Worm (Caenorhabditis elegans) whole organism, L4 larva: ENCODE data around the gene srn-1.

ENCODE experiments used
- F49E8.2 ChIP-seq: sonication (generic microtip); optimal IDR thresholded peaks from 2 replicates; lab custom pipeline; 2016; ENCODE audit warnings: missing compliant biosample characterization, mild to moderate bottlenecking, missing genetic modification characterization, borderline replicate concordance
- R02D3.7 ChIP-seq: fragments of 150-350 bp; sonication (generic microtip); optimal IDR thresholded peaks from 3 replicates; lab custom pipeline; 2014; ENCODE audit warnings: missing biosample characterization, missing genetic modification characterization
- T26A8.4 ChIP-seq: fragments of 200-800 bp; sonication (Bioruptor generic); IDR thresholded peaks from 2 replicates; pipeline ENCODE4 v1.3.6; 2022; ENCODE audit warnings: missing genetic modification characterization, missing compliant biosample characterization
- Y48G9A.11 ChIP-seq: fragments of 200-800 bp; sonication (Bioruptor generic); IDR thresholded peaks from 2 replicates; pipeline ENCODE4 v1.3.6; 2022; ENCODE audit warnings: missing genetic modification reagents, missing genetic modification characterization, missing compliant biosample characterization
- aha-1 ChIP-seq: fragments of 150-350 bp; peaks from one replicate; lab custom pipeline; 2014; ENCODE audit warnings: missing biosample characterization, missing genetic modification characterization
- ama-1 ChIP-seq: fragments of 150-350 bp; optimal IDR thresholded peaks from 2 replicates; lab custom pipeline; 2014; ENCODE audit warnings: inconsistent platforms, mixed read lengths
- attf-4 ChIP-seq: sonication (generic microtip); optimal IDR thresholded peaks from 3 replicates; lab custom pipeline; 2017; ENCODE audit warnings: missing biosample characterization, missing genetic modification characterization
- ceh-20 ChIP-seq: fragments of 200-800 bp; sonication (Bioruptor generic); IDR thresholded peaks from 2 replicates; pipeline ENCODE4 v1.3.6; 2022; ENCODE audit warnings: missing genetic modification reagents, missing genetic modification characterization, missing compliant biosample characterization
- ceh-28 ChIP-seq: fragments of 150-350 bp; optimal IDR thresholded peaks from 2 replicates; lab custom pipeline; 2014; ENCODE audit warnings: missing biosample characterization, missing genetic modification reagents, missing genetic modification characterization
- ceh-32 ChIP-seq: sonication (generic microtip); optimal IDR thresholded peaks from 2 replicates; lab custom pipeline; 2016; ENCODE audit warnings: mild to moderate bottlenecking, missing genetic modification characterization, missing compliant biosample characterization; ENCODE audit not compliant: poor library complexity
- ceh-62 ChIP-seq: sonication (generic microtip); optimal IDR thresholded peaks from 2 replicates; lab custom pipeline; 2017; ENCODE audit warnings: missing biosample characterization, missing genetic modification characterization
- ces-1 ChIP-seq: fragments of 150-350 bp; sonication (generic microtip); optimal IDR thresholded peaks from 4 replicates; lab custom pipeline; 2014; ENCODE audit warnings: missing biosample characterization, missing genetic modification reagents, missing genetic modification characterization
- cey-2 ChIP-seq: sonication (generic microtip); optimal IDR thresholded peaks from 3 replicates; lab custom pipeline; 2017; ENCODE audit warnings: missing genetic modification characterization, mild to moderate bottlenecking, missing compliant biosample characterization, antibody characterized with exemption, borderline replicate concordance; ENCODE audit not compliant: insufficient read depth
- daf-19 ChIP-seq: fragments of 200-800 bp; sonication (Bioruptor generic); conservative IDR thresholded peaks from 2 replicates; pipeline ENCODE4 v1.3.6; 2022; ENCODE audit warnings: missing genetic modification characterization, missing compliant biosample characterization
- dmd-6 ChIP-seq: fragments of 200-800 bp; sonication (Bioruptor generic); IDR thresholded peaks from 2 replicates; pipeline ENCODE4 v1.3.6; 2022; ENCODE audit warnings: missing genetic modification reagents, missing genetic modification characterization, missing compliant biosample characterization
- dmd-8 ChIP-seq: fragments of 200-800 bp; sonication (Bioruptor generic); IDR thresholded peaks from 2 replicates; pipeline ENCODE4 v1.3.6; 2022; ENCODE audit warnings: missing genetic modification characterization, missing compliant biosample characterization
- dpl-1 ChIP-seq: fragments of 150-350 bp; optimal IDR thresholded peaks from 2 replicates; lab custom pipeline; 2014; ENCODE audit warnings: missing biosample characterization, missing genetic modification reagents, missing genetic modification characterization
- dve-1 ChIP-seq: sonication (generic microtip); optimal IDR thresholded peaks from 2 replicates; lab custom pipeline; 2017; ENCODE audit warnings: antibody characterized with exemption, mild to moderate bottlenecking, missing genetic modification characterization, missing compliant biosample characterization; ENCODE audit not compliant: insufficient read depth
- egl-43 ChIP-seq: fragments of 200-800 bp; sonication (Bioruptor generic); IDR thresholded peaks from 2 replicates; pipeline ENCODE4 v1.3.6; 2022; ENCODE audit warnings: missing genetic modification reagents, missing genetic modification characterization, missing compliant biosample characterization
- fkh-10 ChIP-seq: fragments of 150-350 bp; optimal IDR thresholded peaks from 2 replicates; lab custom pipeline; 2014; ENCODE audit warnings: missing biosample characterization, missing genetic modification reagents, missing genetic modification characterization
- gei-8 ChIP-seq: fragments of 200-800 bp; sonication (Bioruptor generic); optimal IDR thresholded peaks from 2 replicates; lab custom pipeline; 2018; ENCODE audit warnings: mild to moderate bottlenecking, missing genetic modification characterization, missing compliant biosample characterization
- hif-1 ChIP-seq, 2 experiments: sonication (generic microtip); optimal IDR thresholded peaks; 2 replicates each; lab custom pipeline; 2016 to 2017; ENCODE audit warnings: missing compliant biosample characterization in 2 of 2, missing genetic modification characterization in 2 of 2, missing genetic modification reagents in 2 of 2, missing genotype in 2 of 2, mild to moderate bottlenecking in 1 of 2
- hlh-30 ChIP-seq: sonication (generic microtip); optimal IDR thresholded peaks from 2 replicates; lab custom pipeline; 2017; ENCODE audit warnings: antibody characterized with exemption, mild to moderate bottlenecking, missing genetic modification characterization, missing compliant biosample characterization; ENCODE audit not compliant: insufficient read depth
- lin-1 ChIP-seq: fragments of 200-800 bp; sonication (Bioruptor generic); IDR thresholded peaks from 2 replicates; pipeline ENCODE4 v1.3.6; 2022; ENCODE audit warnings: missing genetic modification reagents, missing genetic modification characterization, missing compliant biosample characterization
- lin-38 ChIP-seq: fragments of 200-800 bp; sonication (Bioruptor generic); IDR thresholded peaks from 2 replicates; pipeline ENCODE4 v1.3.6; 2022; ENCODE audit warnings: missing genetic modification reagents, missing genetic modification characterization, missing compliant biosample characterization
- lir-3 ChIP-seq: sonication (generic microtip); optimal IDR thresholded peaks from 2 replicates; lab custom pipeline; 2016; ENCODE audit warnings: mild to moderate bottlenecking, missing genetic modification characterization, missing compliant biosample characterization
- lsy-2 ChIP-seq, 2 experiments: fragments of 150-350 bp in 1 of 2; sonication (generic microtip) in 1 of 2; optimal IDR thresholded peaks; 2 replicates each; lab custom pipeline; 2014 to 2017; ENCODE audit warnings: missing biosample characterization in 2 of 2, missing genetic modification characterization in 2 of 2
- madf-9 ChIP-seq: fragments of 200-800 bp; sonication (Bioruptor generic); conservative IDR thresholded peaks from 2 replicates; pipeline ENCODE4 v1.3.6; 2022; ENCODE audit warnings: missing genetic modification reagents, missing genetic modification characterization, missing compliant biosample characterization
- mdt-29 ChIP-seq: fragments of 200-800 bp; sonication (Bioruptor generic); IDR thresholded peaks from 2 replicates; pipeline ENCODE4 v1.3.6; 2022; ENCODE audit warnings: missing genetic modification reagents, missing genetic modification characterization, missing compliant biosample characterization
- mep-1 ChIP-seq: fragments of 150-350 bp; sonication (generic microtip); optimal IDR thresholded peaks from 3 replicates; lab custom pipeline; 2014; ENCODE audit warnings: missing biosample characterization, missing genetic modification characterization
- nhr-10 ChIP-seq: fragments of 150-350 bp; optimal IDR thresholded peaks from 2 replicates; lab custom pipeline; 2014; ENCODE audit warnings: missing biosample characterization, missing genetic modification characterization
- nhr-11 ChIP-seq: fragments of 150-350 bp; optimal IDR thresholded peaks from 2 replicates; lab custom pipeline; 2014; ENCODE audit warnings: missing biosample characterization, missing genetic modification characterization
- nhr-28 ChIP-seq: fragments of 150-350 bp; optimal IDR thresholded peaks from 2 replicates; lab custom pipeline; 2014; ENCODE audit warnings: missing biosample characterization, missing genetic modification characterization
- nhr-41 ChIP-seq: fragments of 200-800 bp; sonication (Bioruptor generic); IDR thresholded peaks from 2 replicates; pipeline ENCODE4 v1.3.6; 2022; ENCODE audit warnings: missing genetic modification reagents, missing genetic modification characterization, missing compliant biosample characterization
- nhr-48 ChIP-seq: sonication (generic microtip); optimal IDR thresholded peaks from 2 replicates; lab custom pipeline; 2016; ENCODE audit warnings: mild to moderate bottlenecking, missing genetic modification characterization, missing compliant biosample characterization
- nhr-77 ChIP-seq: fragments of 150-350 bp; optimal IDR thresholded peaks from 2 replicates; lab custom pipeline; 2014; ENCODE audit warnings: missing biosample characterization, missing genetic modification characterization
- pha-4 ChIP-seq, 2 experiments: fragments of 150-350 bp in 1 of 2; fragments of 200-800 bp in 1 of 2; sonication (Bioruptor generic) in 1 of 2; IDR thresholded peaks in 1 of 2; optimal IDR thresholded peaks in 1 of 2; 2 replicates each; pipeline versions ENCODE4 v1.3.6 to Lab custom; 2014 to 2022; ENCODE audit warnings: missing genetic modification characterization in 2 of 2, missing genetic modification reagents in 2 of 2, missing biosample characterization in 1 of 2, missing compliant biosample characterization in 1 of 2
- saeg-2 ChIP-seq: fragments of 200-800 bp; sonication (Bioruptor generic); IDR thresholded peaks from 2 replicates; pipeline ENCODE4 v1.3.6; 2022; ENCODE audit warnings: missing genetic modification reagents, missing genetic modification characterization, missing compliant biosample characterization
- sdz-12 ChIP-seq: fragments of 200-800 bp; sonication (Bioruptor generic); optimal IDR thresholded peaks from 2 replicates; lab custom pipeline; 2018; ENCODE audit warnings: mild to moderate bottlenecking, missing genetic modification characterization, missing compliant biosample characterization
- spr-1 ChIP-seq: sonication (generic microtip); optimal IDR thresholded peaks from 2 replicates; lab custom pipeline; 2016; ENCODE audit warnings: mild to moderate bottlenecking, missing genetic modification characterization, missing compliant biosample characterization
- spr-3 ChIP-seq: fragments of 200-800 bp; sonication (Bioruptor generic); optimal IDR thresholded peaks from 2 replicates; lab custom pipeline; 2018; ENCODE audit warnings: mild to moderate bottlenecking, missing genetic modification characterization, missing compliant biosample characterization
- tra-1 ChIP-seq: fragments of 200-800 bp; sonication (Bioruptor generic); IDR thresholded peaks from 2 replicates; pipeline ENCODE4 v1.3.6; 2022; ENCODE audit warnings: missing genetic modification reagents, missing genetic modification characterization, missing compliant biosample characterization
- unc-130 ChIP-seq: sonication (generic microtip); optimal IDR thresholded peaks from 2 replicates; lab custom pipeline; 2016; ENCODE audit warnings: missing genetic modification reagents, missing genetic modification characterization, missing compliant biosample characterization
- unc-39 ChIP-seq: sonication (generic microtip); optimal IDR thresholded peaks from 2 replicates; lab custom pipeline; 2017; ENCODE audit warnings: missing biosample characterization, missing genetic modification characterization
- unc-62 ChIP-seq, 3 experiments: fragments of 150-350 bp in 1 of 3; sonication (generic microtip); optimal IDR thresholded peaks in 2 of 3; peaks in 1 of 3; 1 replicate in 1 of 3; 2 replicates in 2 of 3; lab custom pipeline; 2014 to 2017; ENCODE audit warnings: missing biosample characterization in 3 of 3, missing genetic modification characterization in 3 of 3, missing genetic modification reagents in 3 of 3, missing genotype in 1 of 3
- vab-7 ChIP-seq: fragments of 200-800 bp; sonication (Bioruptor generic); IDR thresholded peaks from 2 replicates; pipeline ENCODE4 v1.3.6; 2022; ENCODE audit warnings: missing genetic modification reagents, missing genetic modification characterization, missing compliant biosample characterization
- zfp-2 ChIP-seq: sonication (generic microtip); optimal IDR thresholded peaks from 2 replicates; lab custom pipeline; 2016; ENCODE audit warnings: mild to moderate bottlenecking, missing genetic modification characterization, missing compliant biosample characterization

srn-1 gene

ce11 chrV:6277178-6277834 is 8.9 kb downstream of the srn-1 start (continued):
- 0 out of 2 replicates have a peak, but pooled peaks have one; percentile 8 for TF ChIP-seq lin-38 (GFP tag; lab: Robert Waterston, UW)
- TF ChIP-seq unc-62 (GFP tag; optimal IDR thresholded peaks at IDR 0.05 in 1 of 2; lab: Kevin White, UChicago): peak in 1 of 2 experiments; percentile 86
- no peak for TF ChIP-seq unc-62 (tag; optimal IDR thresholded peaks at IDR 0.05; lab: Kevin White, UChicago)
- TF ChIP-seq ceh-28: no peak

- TF ChIP-seq aha-1 (tag; lab: Kevin White, UChicago) (peak; percentile 93), hlh-30 (tag; lab: Kevin White, UChicago) (peak; percentile 70), fkh-10 (GFP tag; lab: Kevin White, UChicago) (no peak), unc-130 (GFP tag; lab: Kevin White, UChicago) (no peak), nhr-11 (tag; lab: Kevin White, UChicago) (peak; percentile 1), spr-1 (tag; lab: Kevin White, UChicago) (no peak), dpl-1 (no peak), lin-1 (peak; percentile 59), mep-1 (tag; lab: Kevin White, UChicago) (peak; percentile 60), dmd-8 (GFP tag; lab: Robert Waterston, UW) (no peak), saeg-2 (no peak), gei-8 (GFP tag; lab: Kevin White, UChicago) (no peak), T26A8.4 (GFP tag; lab: Robert Waterston, UW) (no peak), nhr-48 (tag; lab: Kevin White, UChicago) (peak; percentile 87), pha-4 (GFP tag; IDR thresholded peaks at IDR 0.05; lab: Robert Waterston, UW) (0 out of 2 replicates have a peak, but pooled peaks have one; percentile 15), pha-4 (tag; optimal IDR thresholded peaks at IDR 0.05; lab: Kevin White, UChicago) (no peak), attf-4 (tag; lab: Kevin White, UChicago) (no peak), cey-2 (tag; lab: Kevin White, UChicago) (no peak), zfp-2 (tag; lab: Kevin White, UChicago) (no peak), dve-1 (tag; lab: Kevin White, UChicago) (peak; percentile 97), F49E8.2 (no peak), ces-1 (no peak), sdz-12 (GFP tag; lab: Kevin White, UChicago) (no peak), nhr-41 (peak; percentile 32; the same call in 1 of the 2 replicates), nhr-10 (tag; lab: Kevin White, UChicago) (peak; percentile 92), daf-19 (no peak), hif-1 (tag; optimal IDR thresholded peaks at IDR 0.05; lab: Kevin White, UChicago) (peak in 1 of 2 experiments; percentile 5), spr-3 (GFP tag; lab: Kevin White, UChicago) (no peak), nhr-28 (tag; lab: Kevin White, UChicago) (peak; percentile 93), lir-3 (tag; lab: Kevin White, UChicago) (no peak), lsy-2 (tag; optimal IDR thresholded peaks at IDR 0.05; lab: Kevin White, UChicago) (peak; percentile 32 to 56), nhr-77 (tag; lab: Kevin White, UChicago) (peak; percentile 92), madf-9 (GFP tag; lab: Robert Waterston, UW) (no peak), mdt-29 (no peak), ceh-32 (tag; lab: Kevin White, UChicago) (no peak), ceh-20 (GFP tag; lab: Robert Waterston, UW) (no peak), egl-43 (GFP tag; lab: Robert Waterston, UW) (no peak), ama-1 (peak; percentile 95), unc-39 (tag; lab: Kevin White, UChicago) (no peak), vab-7 (GFP tag; lab: Robert Waterston, UW) (no peak), ceh-28 (no peak), Y48G9A.11 (GFP tag; lab: Robert Waterston, UW) (no peak), dmd-6 (peak; percentile 94), tra-1 (peak; percentile 45; the same call in 1 of the 2 replicates), R02D3.7 (tag; lab: Kevin White, UChicago) (no peak), ceh-62 (no peak)
Observed at ce11 chrV:6276205-6276604, 10.0 kb downstream of the srn-1 start, which contains the start of gene F31F7.1. F31F7.1 (plus strand) TSS chrV:6276439.
